Fruit fly (Drosophila melanogaster): ENCODE measurements around the gene ND-ASHI.

Gene ND-ASHI

DNA sequence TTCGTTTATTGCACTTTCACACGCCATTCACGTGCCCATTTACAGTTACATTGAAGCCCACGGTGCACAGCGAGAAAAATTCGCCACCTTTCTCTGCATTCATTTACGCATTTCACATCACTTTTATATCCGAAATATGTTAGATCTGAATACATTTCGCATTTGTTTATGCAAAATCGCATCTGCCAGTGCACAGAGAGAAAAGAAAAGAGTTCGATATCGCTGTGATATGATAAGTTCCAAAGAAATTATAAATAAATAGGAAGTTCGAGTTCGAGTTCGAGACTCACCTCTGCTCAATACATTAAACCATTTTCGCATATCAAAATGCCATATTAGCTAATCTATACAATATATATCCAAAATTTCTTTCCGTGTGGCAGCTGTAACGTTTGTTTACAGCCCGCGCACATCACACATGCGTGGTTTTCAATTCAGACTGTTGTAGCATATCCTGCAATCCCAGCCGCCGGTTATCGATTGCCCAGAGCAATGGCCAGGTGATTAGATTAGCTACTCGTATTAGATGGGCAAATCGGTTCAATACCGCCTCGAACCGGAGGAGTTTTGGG, 22.8 kb downstream of the ND-ASHI start (continued):
- TF ChIP-seq ac (GFP tag; optimal IDR thresholded peaks at IDR 0.05) (peak; percentile 63), h (optimal IDR thresholded peaks at IDR 0.05) (no peak), unpg (GFP tag; optimal IDR thresholded peaks at IDR 0.05) (peak; percentile 78), Ssrp (tag; optimal IDR thresholded peaks at IDR 0.05) (peak; percentile 74), ATbp (GFP tag; optimal IDR thresholded peaks at IDR 0.05) (peak; percentile 81), Drgx (GFP tag; IDR thresholded peaks at IDR 0.05) (peak; percentile 88), CG3838 (GFP tag; optimal IDR thresholded peaks at IDR 0.05) (peak; percentile 26), CG6689 (GFP tag; IDR thresholded peaks at IDR 0.05) (peak; percentile 83), CG10267 (tag; optimal IDR thresholded peaks at IDR 0.05) (peak; percentile 74), CG9876 (GFP tag; optimal IDR thresholded peaks at IDR 0.05) (peak; percentile 65), gcm2 (GFP tag; optimal IDR thresholded peaks at IDR 0.05) (peak; percentile 70), repo (GFP tag; optimal IDR thresholded peaks at IDR 0.05) (peak; percentile 63), Hr78 (GFP tag; optimal IDR thresholded peaks at IDR 0.05) (peak in 1 of 2 experiments; percentile 50), CG2875 (GFP tag; optimal IDR thresholded peaks at IDR 0.05) (peak; percentile 64), CG33557 (GFP tag; optimal IDR thresholded peaks at IDR 0.05) (peak; percentile 41), slou (GFP tag; optimal IDR thresholded peaks at IDR 0.05) (peak; percentile 76), Chrac-16 (GFP tag; optimal IDR thresholded peaks at IDR 0.05) (peak; percentile 81), MESR4 (GFP tag; optimal IDR thresholded peaks at IDR 0.05) (peak; percentile 9), CG2120 (GFP tag; optimal IDR thresholded peaks at IDR 0.05) (peak; percentile 92), CG13287 (GFP tag; IDR thresholded peaks at IDR 0.05; ENCODE audit: partially characterized antibody) (no peak), lbe (GFP tag; optimal IDR thresholded peaks at IDR 0.05) (peak; percentile 76), en (GFP tag; optimal IDR thresholded peaks at IDR 0.05) (peak; percentile 64), CG8089 (GFP tag; optimal IDR thresholded peaks at IDR 0.05) (peak; percentile 68), Lhr (GFP tag; optimal IDR thresholded peaks at IDR 0.05) (peak; percentile 40), salm (tag; optimal IDR thresholded peaks at IDR 0.05) (peak; percentile 33), row (GFP tag; IDR thresholded peaks at IDR 0.05) (peak; percentile 87), insv (GFP tag; optimal IDR thresholded peaks at IDR 0.05) (peak in 1 of 2 experiments; percentile 29), CG4282 (GFP tag; optimal IDR thresholded peaks at IDR 0.05) (no peak), crp (GFP tag; optimal IDR thresholded peaks at IDR 0.05) (peak in 1 of 2 experiments; percentile 37), ase (GFP tag; IDR thresholded peaks at IDR 0.05) (0 out of 3 replicates have a peak, but pooled peaks have one; percentile 32), CG17568 (GFP tag; optimal IDR thresholded peaks at IDR 0.05) (peak; percentile 63), sc (optimal IDR thresholded peaks at IDR 0.05) (no peak), sc (GFP tag; optimal IDR thresholded peaks at IDR 0.05) (peak; percentile 67), chif (GFP tag; optimal IDR thresholded peaks at IDR 0.05) (peak; percentile 81 to 82), CG11093 (GFP tag; IDR thresholded peaks at IDR 0.05) (peak; percentile 79), B-H2 (GFP tag; optimal IDR thresholded peaks at IDR 0.05) (peak; percentile 17), Trl (optimal IDR thresholded peaks at IDR 0.05) (no peak), Trl (GFP tag; optimal IDR thresholded peaks at IDR 0.05) (peak; percentile 81), chinmo (GFP tag; IDR thresholded peaks at IDR 0.05; ENCODE audit: partially characterized antibody) (no peak), cad (GFP tag; optimal IDR thresholded peaks at IDR 0.05) (no peak), CG4820 (GFP tag; optimal IDR thresholded peaks at IDR 0.05) (peak; percentile 77), ssp (GFP tag; IDR thresholded peaks at IDR 0.05) (peak; percentile 64), grn (GFP tag; optimal IDR thresholded peaks at IDR 0.05) (peak; percentile 32), CG18764 (GFP tag; optimal IDR thresholded peaks at IDR 0.05) (peak; percentile 76), Spps (tag; optimal IDR thresholded peaks at IDR 0.05) (no peak), Dek (tag; optimal IDR thresholded peaks at IDR 0.05) (peak; percentile 78), ERR (GFP tag; optimal IDR thresholded peaks at IDR 0.05) (peak; percentile 69), nmo (GFP tag; optimal IDR thresholded peaks at IDR 0.05) (peak; percentile 91), CG1647 (GFP tag; optimal IDR thresholded peaks at IDR 0.05) (peak; percentile 70), GATAe (GFP tag; conservative IDR thresholded peaks at IDR 0.05) (no peak; the same call in 1 of the 2 replicates)

Measured in whole organism, embryonic.